Fruit fly (Drosophila melanogaster): Measurements from ENCODE around the gene croc.

The croc gene

dm6 chr3L:21524071-21524889 lies 48.0 kb upstream of the croc start (continued):
- no peak for TF ChIP-seq CG7372 (GFP tag; IDR thresholded peaks at IDR 0.05)
- TF ChIP-seq eve (GFP tag; optimal IDR thresholded peaks at IDR 0.05), result no peak
- TF ChIP-seq H2.0 (GFP tag; IDR thresholded peaks at IDR 0.05), result no peak
- no peak for TF ChIP-seq CG30403 (GFP tag; optimal IDR thresholded peaks at IDR 0.05)
- no peak for TF ChIP-seq Dref (GFP tag; IDR thresholded peaks at IDR 0.05)
- TF ChIP-seq Ptx1 (GFP tag; IDR thresholded peaks at IDR 0.05), result no peak
- no peak for TF ChIP-seq Sox100B (GFP tag; optimal IDR thresholded peaks at IDR 0.05)
- no peak for TF ChIP-seq tup (GFP tag; optimal IDR thresholded peaks at IDR 0.05)
- no peak for TF ChIP-seq Hsf (GFP tag; optimal IDR thresholded peaks at IDR 0.05)
- TF ChIP-seq TFAM (GFP tag; optimal IDR thresholded peaks at IDR 0.05), result no peak
- TF ChIP-seq CG17361 (GFP tag; IDR thresholded peaks at IDR 0.05), result 0 out of 3 replicates have a peak, but pooled peaks have one; percentile 35
- TF ChIP-seq Drgx (GFP tag; IDR thresholded peaks at IDR 0.05), result peak; percentile 56
- TF ChIP-seq CG2129 (GFP tag; IDR thresholded peaks at IDR 0.05; ENCODE audit: partially characterized antibody), result no peak
- no peak for TF ChIP-seq lov (optimal IDR thresholded peaks at IDR 0.05)
- TF ChIP-seq lov (GFP tag; IDR thresholded peaks at IDR 0.05), result no peak
- no peak for TF ChIP-seq CG8765 (GFP tag; IDR thresholded peaks at IDR 0.05)
- peak; percentile 96 for TF ChIP-seq CG15073 (GFP tag; optimal IDR thresholded peaks at IDR 0.05)
- peak; percentile 9 for TF ChIP-seq CG17359 (tag; optimal IDR thresholded peaks at IDR 0.05)
- TF ChIP-seq YL-1 (GFP tag; optimal IDR thresholded peaks at IDR 0.05), result no peak
- peak in 1 of 2 experiments; percentile 97 for TF ChIP-seq Hr78 (GFP tag; optimal IDR thresholded peaks at IDR 0.05)
- TF ChIP-seq CG2712 (tag; optimal IDR thresholded peaks at IDR 0.05), result peak; percentile 38
- no peak for TF ChIP-seq phol (tag; optimal IDR thresholded peaks at IDR 0.05)

dm6 chr3L:21523059-21523836 lies 47.0 kb upstream of the croc start, which contains the start of gene CG7611:
Gene CG7611 (plus strand): TSS chr3L:21523186.
- TF ChIP-seq ssp (GFP tag; IDR thresholded peaks at IDR 0.05) (peak; percentile 46; the same call in 1 of the 2 replicates), CG15696 (tag; optimal IDR thresholded peaks at IDR 0.05) (no peak), CG10979 (tag; optimal IDR thresholded peaks at IDR 0.05) (no peak), CG14710 (tag; optimal IDR thresholded peaks at IDR 0.05) (peak; percentile 35), Chrac-16 (GFP tag; optimal IDR thresholded peaks at IDR 0.05) (no peak), bsh (GFP tag; optimal IDR thresholded peaks at IDR 0.05) (no peak), CG10321 (GFP tag; IDR thresholded peaks at IDR 0.05) (no peak), Myb (GFP tag; optimal IDR thresholded peaks at IDR 0.05) (peak; percentile 40), stwl (tag; optimal IDR thresholded peaks at IDR 0.05) (peak; percentile 57), CG3838 (GFP tag; optimal IDR thresholded peaks at IDR 0.05) (no peak), CG3847 (GFP tag; IDR thresholded peaks at IDR 0.05) (no peak), Lhr (GFP tag; optimal IDR thresholded peaks at IDR 0.05) (peak; percentile 17), YL-1 (GFP tag; optimal IDR thresholded peaks at IDR 0.05) (peak; percentile 70), MBD-R2 (GFP tag; IDR thresholded peaks at IDR 0.05) (peak; percentile 36), CG30020 (tag; optimal IDR thresholded peaks at IDR 0.05) (peak; percentile 87), stc (GFP tag; IDR thresholded peaks at IDR 0.05) (0 out of 2 replicates have a peak, but pooled peaks have one; percentile 4), shn (GFP tag; optimal IDR thresholded peaks at IDR 0.05) (no peak), nom (GFP tag; optimal IDR thresholded peaks at IDR 0.05) (peak; percentile 12), HLH4C (GFP tag; IDR thresholded peaks at IDR 0.05; ENCODE audit: partially characterized antibody) (no peak), PHDP (tag; optimal IDR thresholded peaks at IDR 0.05) (no peak), Mrtf (GFP tag; IDR thresholded peaks at IDR 0.05) (no peak), chinmo (GFP tag; IDR thresholded peaks at IDR 0.05; ENCODE audit: partially characterized antibody) (0 out of 4 replicates have a peak, but pooled peaks have one; percentile 69), CG17385 (GFP tag; optimal IDR thresholded peaks at IDR 0.05) (no peak), fru (optimal IDR thresholded peaks at IDR 0.05) (no peak), sens (GFP tag) (peak; percentile 59), CG2712 (tag; optimal IDR thresholded peaks at IDR 0.05) (peak; percentile 22), Bteb2 (GFP tag; optimal IDR thresholded peaks at IDR 0.05) (no peak), Bgb (GFP tag; IDR thresholded peaks at IDR 0.05; ENCODE audit: partially characterized antibody) (0 out of 2 replicates have a peak, but pooled peaks have one; percentile 27)
